Fruit fly (Drosophila melanogaster): ENCODE measurements around the gene CG4020.

DNA sequence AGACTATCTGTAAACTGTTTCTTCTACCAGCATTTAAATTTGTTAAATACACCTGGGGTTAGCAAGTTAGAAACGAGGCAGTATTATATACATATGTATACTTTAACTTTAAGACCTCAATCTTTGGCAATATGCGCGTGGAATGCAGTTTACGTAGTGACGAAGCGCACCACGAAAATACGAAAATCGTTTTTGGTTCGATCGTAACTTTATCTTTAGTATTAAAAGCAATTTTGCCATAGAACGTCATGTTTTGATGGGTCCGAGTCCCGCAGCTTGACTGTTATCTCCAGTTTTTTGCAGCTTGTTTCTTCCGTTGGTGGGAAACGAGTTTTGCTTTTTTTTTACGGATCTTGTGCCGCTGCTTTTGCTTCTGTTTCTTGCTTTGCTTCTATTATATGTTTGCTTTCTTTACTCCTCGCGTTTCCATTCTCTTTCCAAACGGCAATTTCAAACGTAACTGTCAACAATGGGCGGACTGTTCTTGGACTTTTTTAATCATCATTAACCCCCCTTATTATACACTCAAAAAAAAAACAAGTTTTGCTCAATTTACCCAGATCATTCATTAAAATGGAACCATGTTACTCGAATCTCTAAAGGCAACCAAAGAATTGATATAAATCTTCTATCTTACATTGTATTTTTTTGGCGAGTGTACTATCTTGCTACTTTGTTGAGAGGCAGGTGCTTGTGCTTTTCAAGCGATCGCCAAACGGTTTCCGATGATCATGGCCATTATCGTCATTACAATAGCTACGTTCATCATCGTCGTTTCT lies 13.7 kb upstream of the CG4020 start:
- TF ChIP-seq psq (optimal IDR thresholded peaks at IDR 0.05) (no peak), insv (optimal IDR thresholded peaks at IDR 0.05) (no peak), h (optimal IDR thresholded peaks at IDR 0.05) (no peak), Myc (optimal IDR thresholded peaks at IDR 0.05) (no peak)
